Fruit fly (Drosophila melanogaster) whole organism, embryonic: ENCODE results near the gene CG5196.

Experiments
- BEAF-32 ChIP-seq: fragments of 200-800 bp; sonication (Bioruptor generic); optimal IDR thresholded peaks from 3 replicates; lab custom pipeline; 2017; ENCODE audit warnings: missing biosample characterization, missing genetic modification characterization, mild to moderate bottlenecking, moderate library complexity, missing genetic modification reagents
- BtbVII ChIP-seq: fragments of 200-800 bp; sonication (Bioruptor generic); optimal IDR thresholded peaks from 3 replicates; lab custom pipeline; 2017; ENCODE audit warnings: missing biosample characterization, mild to moderate bottlenecking, missing genetic modification characterization
- CG10147 ChIP-seq: fragments of 200-800 bp; sonication (Bioruptor generic); optimal IDR thresholded peaks from 2 replicates; lab custom pipeline; 2019; ENCODE audit warnings: missing biosample characterization, mild to moderate bottlenecking, missing genetic modification characterization, moderate library complexity
- CG10209 ChIP-seq: fragments of 200-800 bp; sonication (Bioruptor generic); optimal IDR thresholded peaks from 3 replicates; lab custom pipeline; 2017; ENCODE audit warnings: missing biosample characterization, mild to moderate bottlenecking, missing genetic modification characterization, missing genetic modification reagents
- CG12219 ChIP-seq: fragments of 200-800 bp; sonication (Bioruptor generic); optimal IDR thresholded peaks from 3 replicates; lab custom pipeline; 2018; ENCODE audit warnings: missing biosample characterization, mild to moderate bottlenecking, missing genetic modification characterization
- CG12769 ChIP-seq: fragments of 200-800 bp; sonication (Bioruptor generic); optimal IDR thresholded peaks from 2 replicates; lab custom pipeline; 2019; ENCODE audit warnings: missing biosample characterization, mild to moderate bottlenecking, missing genetic modification characterization, moderate library complexity
- CG15696 ChIP-seq: fragments of 200-800 bp; sonication (Bioruptor generic); optimal IDR thresholded peaks from 2 replicates; lab custom pipeline; 2019; ENCODE audit warnings: missing biosample characterization, mild to moderate bottlenecking, missing genetic modification characterization, moderate library complexity
- CG16779 ChIP-seq: fragments of 200-800 bp; sonication (Bioruptor generic); IDR thresholded peaks from 2 replicates; pipeline ENCODE4 v1.3.6; 2022; ENCODE audit warnings: missing biosample characterization, missing genetic modification characterization
- CG2116 ChIP-seq: fragments of 200-800 bp; sonication (Bioruptor generic); optimal IDR thresholded peaks from 3 replicates; lab custom pipeline; 2018; ENCODE audit warnings: missing biosample characterization, mild to moderate bottlenecking, missing genetic modification characterization
- CG31388 ChIP-seq: fragments of 200-800 bp; sonication (Bioruptor generic); optimal IDR thresholded peaks from 2 replicates; lab custom pipeline; 2016; ENCODE audit warnings: missing biosample characterization, missing genetic modification characterization
- CG3163 ChIP-seq: fragments of 200-800 bp; sonication (Bioruptor generic); optimal IDR thresholded peaks from 3 replicates; lab custom pipeline; 2016; ENCODE audit warnings: missing biosample characterization, missing genetic modification characterization
- CG3281 ChIP-seq: fragments of 200-800 bp; sonication (Bioruptor generic); optimal IDR thresholded peaks from 3 replicates; lab custom pipeline; 2017; ENCODE audit warnings: missing biosample characterization, mild to moderate bottlenecking, missing genetic modification characterization
- CG33213 ChIP-seq: fragments of 200-800 bp; sonication (Bioruptor generic); optimal IDR thresholded peaks from 3 replicates; lab custom pipeline; 2016; ENCODE audit warnings: missing biosample characterization, missing genetic modification characterization
- CG34376 ChIP-seq: fragments of 200-800 bp; sonication (Bioruptor generic); optimal IDR thresholded peaks from 2 replicates; lab custom pipeline; 2018; ENCODE audit warnings: missing biosample characterization, mild to moderate bottlenecking, missing genetic modification characterization
- CG34422 ChIP-seq: fragments of 200-800 bp; sonication (Bioruptor generic); IDR thresholded peaks from 3 replicates; pipeline ENCODE4 v1.3.6; 2022; ENCODE audit warnings: missing biosample characterization, missing genetic modification characterization
- CG6813 ChIP-seq: fragments of 200-800 bp; sonication (Bioruptor generic); optimal IDR thresholded peaks from 2 replicates; lab custom pipeline; 2017; ENCODE audit warnings: missing biosample characterization, missing genetic modification characterization, mild to moderate bottlenecking, moderate library complexity, missing genetic modification reagents
- Dip2 ChIP-seq: fragments of 200-800 bp; sonication (Bioruptor generic); IDR thresholded peaks from 2 replicates; pipeline ENCODE4 v1.3.6; 2022; ENCODE audit warnings: missing biosample characterization, missing genetic modification characterization
- Fer3 ChIP-seq: fragments of 200-800 bp; sonication (Bioruptor generic); optimal IDR thresholded peaks from 2 replicates; lab custom pipeline; 2018; ENCODE audit warnings: missing biosample characterization, mild to moderate bottlenecking, missing genetic modification characterization, moderate library complexity
- Gsc ChIP-seq: fragments of 200-800 bp; sonication (Bioruptor generic); IDR thresholded peaks from 2 replicates; pipeline ENCODE4 v1.3.6; 2022; ENCODE audit warnings: missing biosample characterization, missing genetic modification characterization
- Hsf ChIP-seq: fragments of 200-800 bp; sonication (Bioruptor generic); optimal IDR thresholded peaks from 3 replicates; lab custom pipeline; 2016; ENCODE audit warnings: missing biosample characterization, missing genetic modification characterization
- MTF-1 ChIP-seq: fragments of 200-800 bp; sonication (Bioruptor generic); optimal IDR thresholded peaks from 2 replicates; lab custom pipeline; 2018; ENCODE audit warnings: missing biosample characterization, mild to moderate bottlenecking, missing genetic modification characterization, borderline replicate concordance
- Ptx1 ChIP-seq: fragments of 200-800 bp; sonication (Bioruptor generic); IDR thresholded peaks from 2 replicates; pipeline ENCODE4 v1.3.6; 2022; ENCODE audit warnings: missing biosample characterization, missing genetic modification characterization
- Ssrp ChIP-seq: fragments of 200-800 bp; sonication (Bioruptor generic); optimal IDR thresholded peaks from 2 replicates; lab custom pipeline; 2018; ENCODE audit warnings: missing biosample characterization, mild to moderate bottlenecking, missing genetic modification characterization, moderate library complexity
- Trl ChIP-seq, 3 experiments: fragments of >200 bp in 2 of 3; fragments of 200-800 bp in 1 of 3; sonication (Bioruptor generic) in 1 of 3; optimal IDR thresholded peaks; 2 replicates in 1 of 3; 3 replicates in 2 of 3; lab custom pipeline; 2016 to 2017; ENCODE audit warnings: missing biosample characterization in 1 of 3, missing genetic modification characterization in 1 of 3
- Vsx1 ChIP-seq: fragments of 200-800 bp; sonication (Bioruptor generic); optimal IDR thresholded peaks from 2 replicates; lab custom pipeline; 2017; ENCODE audit warnings: missing biosample characterization, mild to moderate bottlenecking, missing genetic modification characterization, missing genetic modification reagents
- amos ChIP-seq: fragments of 200-800 bp; sonication (Bioruptor generic); IDR thresholded peaks from 2 replicates; pipeline ENCODE4 v1.3.6; 2022; ENCODE audit warnings: missing biosample characterization, missing genetic modification characterization; ENCODE audit not compliant: partially characterized antibody
- az2 ChIP-seq: fragments of 200-800 bp; sonication (Bioruptor generic); optimal IDR thresholded peaks from 3 replicates; lab custom pipeline; 2016; ENCODE audit warnings: missing biosample characterization, missing genetic modification characterization
- cas ChIP-seq: fragments of 200-800 bp; sonication (Bioruptor generic); IDR thresholded peaks from 2 replicates; pipeline ENCODE4 v1.3.6; 2022; ENCODE audit warnings: missing biosample characterization, missing genetic modification characterization
- chinmo ChIP-seq: fragments of 200-800 bp; sonication (Bioruptor generic); IDR thresholded peaks from 4 replicates; pipeline ENCODE4 v1.3.6; 2022; ENCODE audit warnings: missing biosample characterization, missing genetic modification characterization; ENCODE audit not compliant: partially characterized antibody
- chm ChIP-seq: fragments of 200-800 bp; sonication (Bioruptor generic); IDR thresholded peaks from 2 replicates; pipeline ENCODE4 v1.3.6; 2022; ENCODE audit warnings: missing biosample characterization, missing genetic modification characterization
- chn ChIP-seq: fragments of 200-800 bp; sonication (Bioruptor generic); optimal IDR thresholded peaks from 2 replicates; lab custom pipeline; 2016; ENCODE audit warnings: missing biosample characterization, missing genetic modification characterization
- corto ChIP-seq: fragments of 200-800 bp; sonication (Bioruptor generic); optimal IDR thresholded peaks from 2 replicates; lab custom pipeline; 2016; ENCODE audit warnings: missing biosample characterization, mild to moderate bottlenecking, missing genetic modification characterization, moderate library complexity
- eve ChIP-seq, 2 experiments: fragments of >200 bp; optimal IDR thresholded peaks; 2 replicates each; lab custom pipeline; 2017; ENCODE audit warnings: missing biosample characterization in 2 of 2, missing genetic modification characterization in 2 of 2
- eyg ChIP-seq: fragments of 200-800 bp; sonication (Bioruptor generic); optimal IDR thresholded peaks from 3 replicates; lab custom pipeline; 2016; ENCODE audit warnings: missing biosample characterization, missing genetic modification characterization
- gro ChIP-seq: fragments of 200-800 bp; sonication (Bioruptor generic); optimal IDR thresholded peaks from 2 replicates; lab custom pipeline; 2016; ENCODE audit warnings: missing biosample characterization, missing genetic modification characterization
- her ChIP-seq: fragments of 200-800 bp; sonication (Bioruptor generic); optimal IDR thresholded peaks from 2 replicates; lab custom pipeline; 2016; ENCODE audit warnings: missing biosample characterization, missing genetic modification characterization
- jigr1 ChIP-seq: fragments of 200-800 bp; sonication (Bioruptor generic); IDR thresholded peaks from 3 replicates; pipeline ENCODE4 v1.3.6; 2022; ENCODE audit warnings: missing biosample characterization, missing genetic modification characterization
- knrl ChIP-seq: fragments of 200-800 bp; sonication (Bioruptor generic); IDR thresholded peaks from 3 replicates; pipeline ENCODE4 v1.3.6; 2022; ENCODE audit warnings: missing biosample characterization, missing genetic modification characterization; ENCODE audit not compliant: partially characterized antibody
- nau ChIP-seq: fragments of 200-800 bp; sonication (Bioruptor generic); optimal IDR thresholded peaks from 3 replicates; lab custom pipeline; 2017; ENCODE audit warnings: missing biosample characterization, mild to moderate bottlenecking, missing genetic modification characterization, missing genetic modification reagents
- nom ChIP-seq: fragments of 200-800 bp; sonication (Bioruptor generic); optimal IDR thresholded peaks from 2 replicates; lab custom pipeline; 2017; ENCODE audit warnings: missing biosample characterization, missing genetic modification characterization, mild to moderate bottlenecking, moderate library complexity, missing genetic modification reagents
- run ChIP-seq: fragments of 200-800 bp; sonication (Bioruptor generic); optimal IDR thresholded peaks from 3 replicates; lab custom pipeline; 2018; ENCODE audit warnings: missing biosample characterization, mild to moderate bottlenecking, missing genetic modification characterization
- sd ChIP-seq: fragments of 200-800 bp; sonication (Bioruptor generic); optimal IDR thresholded peaks from 3 replicates; lab custom pipeline; 2018; ENCODE audit warnings: missing biosample characterization, mild to moderate bottlenecking, missing genetic modification characterization, moderate library complexity
- sens ChIP-seq: fragments of 200-800 bp; sonication (Bioruptor generic); peaks from one replicate; lab custom pipeline; 2016; ENCODE audit warnings: missing biosample characterization, missing genetic modification characterization
- sens-2 ChIP-seq: fragments of 200-800 bp; sonication (Bioruptor generic); IDR thresholded peaks from 2 replicates; pipeline ENCODE4 v1.3.6; 2022; ENCODE audit warnings: missing biosample characterization, missing genetic modification characterization
- sob ChIP-seq: fragments of 200-800 bp; sonication (Bioruptor generic); IDR thresholded peaks from 2 replicates; pipeline ENCODE4 v1.3.6; 2022; ENCODE audit warnings: missing biosample characterization, missing genetic modification characterization
- stwl ChIP-seq: fragments of 200-800 bp; sonication (Bioruptor generic); optimal IDR thresholded peaks from 3 replicates; lab custom pipeline; 2018; ENCODE audit warnings: missing biosample characterization, mild to moderate bottlenecking, missing genetic modification characterization, moderate library complexity
- sug ChIP-seq: fragments of 200-800 bp; optimal IDR thresholded peaks from 2 replicates; lab custom pipeline; 2019; ENCODE audit warnings: missing biosample characterization, mild to moderate bottlenecking, missing genetic modification characterization, moderate library complexity
- zen ChIP-seq: fragments of 200-800 bp; sonication (Bioruptor generic); optimal IDR thresholded peaks from 3 replicates; lab custom pipeline; 2018; ENCODE audit warnings: missing biosample characterization, mild to moderate bottlenecking, missing genetic modification characterization, moderate library complexity

Gene CG5196

DNA sequence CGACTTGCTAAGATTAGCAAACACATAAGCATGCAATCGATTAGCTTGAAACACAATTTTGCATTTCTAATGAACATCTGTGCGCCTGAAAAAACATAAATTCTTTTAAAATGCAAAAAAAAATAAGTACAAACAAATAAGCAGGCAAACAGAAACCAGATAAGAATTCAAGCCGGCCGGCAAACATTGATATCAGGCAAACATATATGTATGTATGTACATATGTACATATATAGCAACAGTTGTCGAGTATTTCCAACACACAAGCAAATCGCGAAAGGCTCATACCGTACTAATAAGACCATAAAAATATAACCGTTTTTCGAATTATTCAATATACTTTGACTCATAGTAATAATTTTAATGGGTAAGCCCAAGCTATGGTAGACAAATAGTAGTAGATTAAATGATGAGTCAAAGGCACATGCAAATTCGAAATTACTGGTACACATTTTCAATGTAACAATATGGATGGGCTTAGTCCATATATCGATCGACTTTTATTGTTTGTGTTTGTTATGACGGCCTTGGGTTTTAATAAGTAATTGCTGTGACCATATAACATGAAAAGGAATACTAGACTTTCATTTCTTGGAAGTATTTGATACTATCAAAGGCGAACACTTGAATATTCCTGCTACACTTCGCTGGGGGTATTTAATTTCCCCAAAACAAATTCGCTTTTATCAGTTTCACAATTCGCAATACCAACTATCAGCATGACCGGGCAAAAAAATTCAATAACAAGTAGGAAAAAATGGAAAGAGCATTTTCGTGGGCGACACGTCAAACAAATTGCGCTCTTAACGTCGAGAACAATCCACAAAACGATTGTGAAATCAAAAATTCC, 38.1 kb upstream of the CG5196 start:
- TF ChIP-seq CG33213 (GFP tag; lab: Kevin White, UChicago) (peak; percentile 18), sens (GFP tag; lab: Kevin White, UChicago) (peak; percentile 69), BEAF-32 (no peak), stwl (tag; lab: Kevin White, UChicago) (peak; percentile 23), CG6813 (GFP tag; lab: Kevin White, UChicago) (peak; percentile 47), CG10209 (GFP tag; lab: Kevin White, UChicago) (no peak), Vsx1 (no peak), CG16779 (no peak), sug (tag; lab: Kevin White, UChicago) (peak; percentile 97), Dip2 (GFP tag; lab: Robert Waterston, UW) (no peak), her (GFP tag; lab: Kevin White, UChicago) (no peak), CG3281 (GFP tag; lab: Kevin White, UChicago) (peak; percentile 2), nau (GFP tag; lab: Kevin White, UChicago) (peak; percentile 0), chn (GFP tag; lab: Kevin White, UChicago) (no peak), az2 (GFP tag; lab: Kevin White, UChicago) (peak; percentile 4), CG31388 (GFP tag; lab: Kevin White, UChicago) (peak; percentile 2), zen (tag; lab: Kevin White, UChicago) (peak; percentile 30), run (tag; lab: Kevin White, UChicago) (no peak), CG12219 (GFP tag; lab: Kevin White, UChicago) (no peak), eve (GFP tag; optimal IDR thresholded peaks at IDR 0.05; lab: Kevin White, UChicago) (peak in 1 of 2 experiments; percentile 13), MTF-1 (peak; percentile 62), CG15696 (tag; lab: Kevin White, UChicago) (peak; percentile 67), CG2116 (GFP tag; lab: Kevin White, UChicago) (no peak), Ptx1 (GFP tag; lab: Robert Waterston, UW) (0 out of 2 replicates have a peak, but pooled peaks have one; percentile 1)

DNA sequence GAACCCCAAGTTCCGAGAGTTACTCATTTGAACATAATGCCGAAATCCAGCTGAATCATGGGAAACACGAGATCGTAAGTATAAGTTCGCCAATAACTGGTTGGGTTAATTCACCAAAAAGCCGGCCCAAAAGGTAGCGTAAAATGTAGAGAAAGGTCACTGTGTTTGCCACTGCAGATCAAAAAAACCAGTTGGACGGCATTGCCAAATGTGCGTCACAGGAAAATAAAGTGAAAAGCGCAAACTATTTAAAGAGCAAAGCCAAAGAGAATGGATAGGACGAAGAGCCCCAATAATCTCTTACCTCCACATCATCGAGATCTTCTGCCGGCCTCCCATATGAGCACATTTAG, 37.5 kb upstream of the CG5196 start:
- TF ChIP-seq CG3163 (peak; percentile 94), Fer3 (tag; lab: Kevin White, UChicago) (no peak), chm (GFP tag; lab: Robert Waterston, UW) (peak; percentile 27; the same call in 1 of the 2 replicates), Gsc (GFP tag; lab: Robert Waterston, UW) (no peak), sob (GFP tag; lab: Robert Waterston, UW) (no peak), jigr1 (GFP tag; lab: Robert Waterston, UW) (no peak), gro (peak; percentile 2), CG34422 (GFP tag; lab: Robert Waterston, UW) (peak; percentile 10; the same call in 1 of the 3 replicates), Ssrp (tag; lab: Kevin White, UChicago) (no peak), sd (tag; lab: Kevin White, UChicago) (peak; percentile 92), CG10147 (GFP tag; lab: Kevin White, UChicago) (no peak), corto (peak; percentile 66), Trl (optimal IDR thresholded peaks at IDR 0.05; lab: Kevin White, UChicago) (peak; percentile 53 to 72), Trl (GFP tag; optimal IDR thresholded peaks at IDR 0.05; lab: Kevin White, UChicago) (no peak), CG34376 (peak; percentile 66), CG12769 (peak; percentile 64), BtbVII (GFP tag; lab: Kevin White, UChicago) (peak; percentile 29), eyg (no peak), chinmo (0 out of 4 replicates have a peak, but pooled peaks have one; percentile 68), sens-2 (GFP tag; lab: Robert Waterston, UW) (no peak), knrl (GFP tag; lab: Robert Waterston, UW) (no peak), cas (no peak), nom (GFP tag; lab: Kevin White, UChicago) (peak; percentile 59), amos (no peak), Hsf (GFP tag; lab: Kevin White, UChicago) (no peak)
